Fruit fly (Drosophila melanogaster) whole organism, embryonic: ENCODE data around the gene EMC10.

ENCODE experiments used
- Bgb ChIP-seq: fragments of 200-800 bp; sonication (Bioruptor generic); IDR thresholded peaks from 2 replicates; pipeline ENCODE4 v1.3.6; 2022; ENCODE audit warnings: missing biosample characterization, missing genetic modification characterization; ENCODE audit not compliant: partially characterized antibody
- CG10147 ChIP-seq: fragments of 200-800 bp; sonication (Bioruptor generic); optimal IDR thresholded peaks from 2 replicates; lab custom pipeline; 2019; ENCODE audit warnings: missing biosample characterization, mild to moderate bottlenecking, missing genetic modification characterization, moderate library complexity
- CG12659 ChIP-seq: fragments of 200-800 bp; sonication (Bioruptor generic); optimal IDR thresholded peaks from 3 replicates; lab custom pipeline; 2017; ENCODE audit warnings: mild to moderate bottlenecking, missing biosample characterization, missing genetic modification reagents, missing genetic modification characterization
- CG13287 ChIP-seq: fragments of 200-800 bp; sonication (Bioruptor generic); IDR thresholded peaks from 2 replicates; pipeline ENCODE4 v1.3.6; 2022; ENCODE audit warnings: missing biosample characterization, missing genetic modification characterization; ENCODE audit not compliant: partially characterized antibody
- CG13424 ChIP-seq: fragments of 200-800 bp; sonication (Bioruptor generic); optimal IDR thresholded peaks from 2 replicates; lab custom pipeline; 2019; ENCODE audit warnings: missing biosample characterization, mild to moderate bottlenecking, missing genetic modification characterization, moderate library complexity
- CG14965 ChIP-seq: fragments of 200-800 bp; sonication (Bioruptor generic); optimal IDR thresholded peaks from 2 replicates; lab custom pipeline; 2016; ENCODE audit warnings: missing biosample characterization, missing genetic modification characterization, borderline replicate concordance
- CG15601 ChIP-seq: fragments of 200-800 bp; sonication (Bioruptor generic); optimal IDR thresholded peaks from 3 replicates; lab custom pipeline; 2019; ENCODE audit warnings: missing biosample characterization, mild to moderate bottlenecking, missing genetic modification characterization, moderate library complexity
- CG1603 ChIP-seq: fragments of 200-800 bp; sonication (Bioruptor generic); optimal IDR thresholded peaks from 2 replicates; lab custom pipeline; 2019; ENCODE audit warnings: missing biosample characterization, mild to moderate bottlenecking, missing genetic modification characterization, moderate library complexity
- CG2116 ChIP-seq: fragments of 200-800 bp; sonication (Bioruptor generic); optimal IDR thresholded peaks from 3 replicates; lab custom pipeline; 2018; ENCODE audit warnings: missing biosample characterization, mild to moderate bottlenecking, missing genetic modification characterization
- CG2199 ChIP-seq: fragments of 200-800 bp; sonication (Bioruptor generic); IDR thresholded peaks from 3 replicates; pipeline ENCODE4 v1.3.6; 2022; ENCODE audit warnings: missing biosample characterization, missing genetic modification characterization
- CG30020 ChIP-seq: fragments of 200-800 bp; optimal IDR thresholded peaks from 2 replicates; lab custom pipeline; 2019; ENCODE audit warnings: missing biosample characterization, mild to moderate bottlenecking, missing genetic modification characterization, moderate library complexity
- CG32767 ChIP-seq: fragments of 200-800 bp; sonication (Bioruptor generic); IDR thresholded peaks from 2 replicates; pipeline ENCODE4 v1.3.6; 2022; ENCODE audit warnings: missing biosample characterization, missing genetic modification characterization
- CG3995 ChIP-seq: fragments of 200-800 bp; sonication (Bioruptor generic); optimal IDR thresholded peaks from 3 replicates; lab custom pipeline; 2016; ENCODE audit warnings: missing biosample characterization, missing genetic modification characterization
- CG4360 ChIP-seq: fragments of 200-800 bp; sonication (Bioruptor generic); IDR thresholded peaks from 2 replicates; pipeline ENCODE4 v1.3.6; 2022; ENCODE audit warnings: missing biosample characterization, missing genetic modification characterization
- CG4617 ChIP-seq: fragments of 200-800 bp; sonication (Bioruptor generic); optimal IDR thresholded peaks from 3 replicates; lab custom pipeline; 2016; ENCODE audit warnings: missing biosample characterization, missing genetic modification characterization, borderline replicate concordance
- CG8944 ChIP-seq: fragments of 200-800 bp; sonication (Bioruptor generic); optimal IDR thresholded peaks from 3 replicates; lab custom pipeline; 2016; ENCODE audit warnings: missing biosample characterization, missing genetic modification characterization
- D19A ChIP-seq: fragments of 200-800 bp; optimal IDR thresholded peaks from 3 replicates; lab custom pipeline; 2019; ENCODE audit warnings: missing biosample characterization, mild to moderate bottlenecking, missing genetic modification characterization, moderate library complexity
- D19B ChIP-seq: fragments of 200-800 bp; sonication (Bioruptor generic); optimal IDR thresholded peaks from 2 replicates; lab custom pipeline; 2017; ENCODE audit warnings: missing biosample characterization, mild to moderate bottlenecking, missing genetic modification characterization
- Dp ChIP-seq: fragments of 200-800 bp; sonication (Bioruptor generic); optimal IDR thresholded peaks from 2 replicates; lab custom pipeline; 2018; ENCODE audit warnings: missing biosample characterization, mild to moderate bottlenecking, missing genetic modification characterization, moderate library complexity
- HmgZ ChIP-seq: fragments of 200-800 bp; sonication (Bioruptor generic); optimal IDR thresholded peaks from 2 replicates; lab custom pipeline; 2018; ENCODE audit warnings: missing biosample characterization, mild to moderate bottlenecking, missing genetic modification characterization
- Lpt ChIP-seq: fragments of >200 bp; optimal IDR thresholded peaks from 2 replicates; lab custom pipeline; 2018; ENCODE audit warnings: missing biosample characterization, missing genetic modification characterization
- MBD-R2 ChIP-seq: fragments of 200-800 bp; sonication (Bioruptor generic); IDR thresholded peaks from 2 replicates; pipeline ENCODE4 v1.3.6; 2022; ENCODE audit warnings: missing biosample characterization, missing genetic modification characterization
- MESR4 ChIP-seq: fragments of 200-800 bp; sonication (Bioruptor generic); optimal IDR thresholded peaks from 2 replicates; lab custom pipeline; 2018; ENCODE audit warnings: missing biosample characterization, mild to moderate bottlenecking, missing genetic modification characterization, moderate library complexity
- Opbp ChIP-seq: fragments of 200-800 bp; sonication (Bioruptor generic); IDR thresholded peaks from 3 replicates; pipeline ENCODE4 v1.3.6; 2022; ENCODE audit warnings: missing biosample characterization, missing genetic modification characterization; ENCODE audit not compliant: partially characterized antibody
- Optix ChIP-seq: fragments of 200-800 bp; sonication (Bioruptor generic); IDR thresholded peaks from 3 replicates; pipeline ENCODE4 v1.3.6; 2022; ENCODE audit warnings: missing biosample characterization, missing genetic modification characterization
- Sry-β ChIP-seq: fragments of 200-800 bp; sonication (Bioruptor generic); optimal IDR thresholded peaks from 2 replicates; lab custom pipeline; 2018; ENCODE audit warnings: missing biosample characterization, mild to moderate bottlenecking, missing genetic modification characterization, moderate library complexity
- YL-1 ChIP-seq: fragments of 200-800 bp; sonication (Bioruptor generic); optimal IDR thresholded peaks from 3 replicates; lab custom pipeline; 2017; ENCODE audit warnings: missing biosample characterization, mild to moderate bottlenecking, missing genetic modification characterization
- ab ChIP-seq: fragments of 200-800 bp; sonication (Bioruptor generic); optimal IDR thresholded peaks from 2 replicates; lab custom pipeline; 2016; ENCODE audit warnings: missing biosample characterization, missing genetic modification characterization
- ato ChIP-seq: fragments of 200-800 bp; sonication (Bioruptor generic); IDR thresholded peaks from 2 replicates; pipeline ENCODE4 v1.3.6; 2022; ENCODE audit warnings: missing biosample characterization, missing genetic modification characterization; ENCODE audit not compliant: partially characterized antibody
- chif ChIP-seq, 2 experiments: fragments of 200-800 bp; sonication (Bioruptor generic); optimal IDR thresholded peaks; 3 replicates each; lab custom pipeline; 2016; ENCODE audit warnings: missing biosample characterization in 2 of 2, missing genetic modification characterization in 2 of 2
- chm ChIP-seq: fragments of 200-800 bp; sonication (Bioruptor generic); IDR thresholded peaks from 2 replicates; pipeline ENCODE4 v1.3.6; 2022; ENCODE audit warnings: missing biosample characterization, missing genetic modification characterization
- eve ChIP-seq, 2 experiments: fragments of >200 bp; optimal IDR thresholded peaks; 2 replicates each; lab custom pipeline; 2017; ENCODE audit warnings: missing biosample characterization in 2 of 2, missing genetic modification characterization in 2 of 2
- fd102C ChIP-seq: fragments of 200-800 bp; sonication (Bioruptor generic); optimal IDR thresholded peaks from 2 replicates; lab custom pipeline; 2018; ENCODE audit warnings: missing biosample characterization, mild to moderate bottlenecking, missing genetic modification characterization, moderate library complexity
- fd64A ChIP-seq: fragments of 200-800 bp; sonication (Bioruptor generic); optimal IDR thresholded peaks from 3 replicates; lab custom pipeline; 2018; ENCODE audit warnings: missing biosample characterization, mild to moderate bottlenecking, missing genetic modification characterization
- gfzf ChIP-seq: fragments of 200-800 bp; sonication (Bioruptor generic); optimal IDR thresholded peaks from 2 replicates; lab custom pipeline; 2016; ENCODE audit warnings: missing biosample characterization, mild to moderate bottlenecking, missing genetic modification characterization, moderate library complexity
- grn ChIP-seq: fragments of 200-800 bp; sonication (Bioruptor generic); optimal IDR thresholded peaks from 3 replicates; lab custom pipeline; 2017; ENCODE audit warnings: missing biosample characterization, missing genetic modification characterization
- knrl ChIP-seq: fragments of 200-800 bp; sonication (Bioruptor generic); IDR thresholded peaks from 3 replicates; pipeline ENCODE4 v1.3.6; 2022; ENCODE audit warnings: missing biosample characterization, missing genetic modification characterization; ENCODE audit not compliant: partially characterized antibody
- org-1 ChIP-seq: fragments of 200-800 bp; sonication (Bioruptor generic); optimal IDR thresholded peaks from 2 replicates; lab custom pipeline; 2017; ENCODE audit warnings: missing biosample characterization, missing genetic modification characterization
- phol ChIP-seq: fragments of 200-800 bp; sonication (Bioruptor generic); optimal IDR thresholded peaks from 3 replicates; lab custom pipeline; 2018; ENCODE audit warnings: missing biosample characterization, mild to moderate bottlenecking, missing genetic modification characterization, moderate library complexity
- pzg ChIP-seq: fragments of 200-800 bp; sonication (Bioruptor generic); optimal IDR thresholded peaks from 3 replicates; lab custom pipeline; 2018; ENCODE audit warnings: missing biosample characterization, mild to moderate bottlenecking, missing genetic modification characterization, moderate library complexity
- row ChIP-seq: fragments of 200-800 bp; sonication (Bioruptor generic); IDR thresholded peaks from 3 replicates; pipeline ENCODE4 v1.3.6; 2022; ENCODE audit warnings: missing biosample characterization, missing genetic modification characterization
- sc ChIP-seq, 3 experiments: fragments of >200 bp in 2 of 3; fragments of 200-800 bp in 1 of 3; sonication (Bioruptor generic) in 1 of 3; optimal IDR thresholded peaks; 2 replicates in 2 of 3; 3 replicates in 1 of 3; lab custom pipeline; 2017; ENCODE audit warnings: mild to moderate bottlenecking in 1 of 3, missing biosample characterization in 1 of 3, missing genetic modification characterization in 1 of 3, missing genetic modification reagents in 1 of 3
- slou ChIP-seq: fragments of 200-800 bp; sonication (Bioruptor generic); optimal IDR thresholded peaks from 3 replicates; lab custom pipeline; 2016; ENCODE audit warnings: missing biosample characterization, missing genetic modification characterization
- ssp ChIP-seq: fragments of 200-800 bp; sonication (Bioruptor generic); IDR thresholded peaks from 2 replicates; pipeline ENCODE4 v1.3.6; 2022; ENCODE audit warnings: missing biosample characterization, missing genetic modification characterization
- stwl ChIP-seq: fragments of 200-800 bp; sonication (Bioruptor generic); optimal IDR thresholded peaks from 3 replicates; lab custom pipeline; 2018; ENCODE audit warnings: missing biosample characterization, mild to moderate bottlenecking, missing genetic modification characterization, moderate library complexity
- trem ChIP-seq: fragments of 200-800 bp; optimal IDR thresholded peaks from 3 replicates; lab custom pipeline; 2019; ENCODE audit warnings: missing biosample characterization, mild to moderate bottlenecking, missing genetic modification characterization, moderate library complexity
- ttk ChIP-seq: fragments of 200-800 bp; sonication (Bioruptor generic); IDR thresholded peaks from 2 replicates; pipeline ENCODE4 v2.1.2; 2022; ENCODE audit warnings: missing biosample characterization, missing genetic modification characterization
- wek ChIP-seq: fragments of 200-800 bp; sonication (Bioruptor generic); optimal IDR thresholded peaks from 3 replicates; lab custom pipeline; 2018; ENCODE audit warnings: missing biosample characterization, mild to moderate bottlenecking, missing genetic modification characterization, moderate library complexity

EMC10 gene

dm6 chr3L:21574296-21574745, 390 bp downstream of the EMC10 start:
- TF ChIP-seq Dp (peak; percentile 13), chif (GFP tag; optimal IDR thresholded peaks at IDR 0.05; lab: Kevin White, UChicago) (no peak), CG10147 (GFP tag; lab: Kevin White, UChicago) (no peak), CG13424 (tag; lab: Kevin White, UChicago) (no peak), HmgZ (tag; lab: Kevin White, UChicago) (peak; percentile 18), CG8944 (GFP tag; lab: Kevin White, UChicago) (no peak), grn (GFP tag; lab: Kevin White, UChicago) (no peak), org-1 (GFP tag; lab: Kevin White, UChicago) (no peak), CG32767 (GFP tag; lab: Robert Waterston, UW) (no peak), row (GFP tag; lab: Robert Waterston, UW) (peak; percentile 83), D19A (tag; lab: Kevin White, UChicago) (peak; percentile 22), Bgb (GFP tag; lab: Robert Waterston, UW) (no peak), eve (GFP tag; optimal IDR thresholded peaks at IDR 0.05; lab: Kevin White, UChicago) (peak in 1 of 2 experiments; percentile 56), fd102C (GFP tag; lab: Kevin White, UChicago) (no peak), sc (optimal IDR thresholded peaks at IDR 0.05; lab: Kevin White, UChicago) (no peak), sc (GFP tag; optimal IDR thresholded peaks at IDR 0.05; lab: Kevin White, UChicago) (no peak), wek (GFP tag; lab: Kevin White, UChicago) (peak; percentile 95), ssp (GFP tag; lab: Robert Waterston, UW) (peak; percentile 43; the same call in 1 of the 2 replicates), gfzf (peak; percentile 70), CG15601 (no peak), CG12659 (GFP tag; lab: Kevin White, UChicago) (peak; percentile 4), CG13287 (GFP tag; lab: Robert Waterston, UW) (peak; percentile 19; the same call in 1 of the 2 replicates), Sry-β (GFP tag; lab: Kevin White, UChicago) (peak; percentile 91), stwl (tag; lab: Kevin White, UChicago) (peak; percentile 58), pzg (GFP tag; lab: Kevin White, UChicago) (peak; percentile 49), CG1603 (tag; lab: Kevin White, UChicago) (peak; percentile 26), CG4617 (peak; percentile 86), CG2116 (GFP tag; lab: Kevin White, UChicago) (peak; percentile 2), CG2199 (GFP tag; lab: Robert Waterston, UW) (0 out of 3 replicates have a peak, but pooled peaks have one; percentile 35), MESR4 (peak; percentile 85), trem (tag; lab: Kevin White, UChicago) (peak; percentile 13), CG14965 (no peak), ab (GFP tag; lab: Kevin White, UChicago) (no peak), CG4360 (peak; percentile 37; the same call in 1 of the 2 replicates), CG30020 (tag; lab: Kevin White, UChicago) (peak; percentile 53), MBD-R2 (GFP tag; lab: Robert Waterston, UW) (peak; percentile 86), ato (no peak), phol (tag; lab: Kevin White, UChicago) (peak; percentile 2), YL-1 (GFP tag; lab: Kevin White, UChicago) (peak; percentile 43), fd64A (GFP tag; lab: Kevin White, UChicago) (no peak), Lpt (GFP tag; lab: Kevin White, UChicago) (no peak), slou (no peak), Opbp (GFP tag; lab: Robert Waterston, UW) (peak; percentile 28; the same call in 1 of the 3 replicates), ttk (no peak), D19B (GFP tag; lab: Kevin White, UChicago) (peak; percentile 49), CG3995 (GFP tag; lab: Kevin White, UChicago) (peak; percentile 13), chm (GFP tag; lab: Robert Waterston, UW) (0 out of 2 replicates have a peak, but pooled peaks have one; percentile 7), Optix (0 out of 3 replicates have a peak, but pooled peaks have one; percentile 14), knrl (GFP tag; lab: Robert Waterston, UW) (0 out of 3 replicates have a peak, but pooled peaks have one; percentile 10)
